Fruit fly (Drosophila melanogaster): Measurements from ENCODE around the gene CG13855.

Gene CG13855

dm6 chr3R:22424602-22425190 is 19.0 kb downstream of the CG13855 start, which contains the start of gene pinta:
TSS of gene pinta (minus strand) at chr3R:22424929.
- TF ChIP-seq Myc (optimal IDR thresholded peaks at IDR 0.05) (no peak), lola (GFP tag; optimal IDR thresholded peaks at IDR 0.05) (no peak), CG32264 (GFP tag; optimal IDR thresholded peaks at IDR 0.05) (no peak), h (GFP tag; optimal IDR thresholded peaks at IDR 0.05) (no peak), HLH106 (tag; optimal IDR thresholded peaks at IDR 0.05) (no peak), pan (optimal IDR thresholded peaks at IDR 0.05) (no peak), GATAd (GFP tag; optimal IDR thresholded peaks at IDR 0.05) (no peak), sv (GFP tag; optimal IDR thresholded peaks at IDR 0.05) (no peak)

dm6 chr3R:22432200-22432804 is 26.6 kb downstream of the CG13855 start:
- TF ChIP-seq Mio (GFP tag; optimal IDR thresholded peaks at IDR 0.05) (no peak), Jra (GFP tag; optimal IDR thresholded peaks at IDR 0.05) (no peak), psq (GFP tag; optimal IDR thresholded peaks at IDR 0.05) (no peak), Dif (GFP tag; optimal IDR thresholded peaks at IDR 0.05; ENCODE audit: partially characterized antibody) (no peak), CrebA (GFP tag; optimal IDR thresholded peaks at IDR 0.05; ENCODE audit: borderline replicate concordance) (no peak), Abd-B (GFP tag; optimal IDR thresholded peaks at IDR 0.05) (no peak), CG9705 (GFP tag; optimal IDR thresholded peaks at IDR 0.05) (no peak), ey (GFP tag; optimal IDR thresholded peaks at IDR 0.05) (no peak), jim (GFP tag; optimal IDR thresholded peaks at IDR 0.05) (no peak), Hr83 (GFP tag; optimal IDR thresholded peaks at IDR 0.05; ENCODE audit: poor library complexity, severe bottlenecking) (no peak), Rel (GFP tag; optimal IDR thresholded peaks at IDR 0.05) (no peak), Rel (tag; optimal IDR thresholded peaks at IDR 0.05) (no peak), dmrt93B (GFP tag; optimal IDR thresholded peaks at IDR 0.05) (no peak), Hr78 (GFP tag; optimal IDR thresholded peaks at IDR 0.05) (no peak), woc (GFP tag; optimal IDR thresholded peaks at IDR 0.05) (no peak), Sp1 (GFP tag; optimal IDR thresholded peaks at IDR 0.05) (no peak), pan (optimal IDR thresholded peaks at IDR 0.05) (no peak)

dm6 chr3R:22436050-22436449 is 30.3 kb downstream of the CG13855 start, which contains the start of gene CG13847:
TSS of gene CG13847 (minus strand) at chr3R:22436150.
- no peak for TF ChIP-seq Dfd (GFP tag; optimal IDR thresholded peaks at IDR 0.05)
- no peak for TF ChIP-seq Hnf4 (GFP tag; optimal IDR thresholded peaks at IDR 0.05)
- no peak for TF ChIP-seq CrebA (GFP tag; optimal IDR thresholded peaks at IDR 0.05; ENCODE audit: borderline replicate concordance)

- TF ChIP-seq sv (GFP tag; optimal IDR thresholded peaks at IDR 0.05) = no peak
- no peak for TF ChIP-seq fru (GFP tag; optimal IDR thresholded peaks at IDR 0.05)
- no peak for TF ChIP-seq N (GFP tag; optimal IDR thresholded peaks at IDR 0.05)
- no peak for TF ChIP-seq br (GFP tag; optimal IDR thresholded peaks at IDR 0.05)
- no peak for TF ChIP-seq Hr78 (GFP tag; optimal IDR thresholded peaks at IDR 0.05)
- no peak for TF ChIP-seq Jra (GFP tag; optimal IDR thresholded peaks at IDR 0.05)
- no peak for TF ChIP-seq dmrt93B (GFP tag; optimal IDR thresholded peaks at IDR 0.05)
- TF ChIP-seq usp (GFP tag; optimal IDR thresholded peaks at IDR 0.05) = no peak
- no peak for TF ChIP-seq HLH106 (tag; optimal IDR thresholded peaks at IDR 0.05)
These were observed 32.6 kb downstream of the CG13855 start for dm6 chr3R:22438301-22438700.

- no peak for TF ChIP-seq CG32264 (GFP tag; optimal IDR thresholded peaks at IDR 0.05)
- TF ChIP-seq Myc (optimal IDR thresholded peaks at IDR 0.05) = peak; percentile 19
- no peak for TF ChIP-seq rgr (GFP tag; optimal IDR thresholded peaks at IDR 0.05)
- no peak for TF ChIP-seq br (GFP tag; optimal IDR thresholded peaks at IDR 0.05)
- TF ChIP-seq sage (GFP tag; optimal IDR thresholded peaks at IDR 0.05) = no peak
These were observed 40.8 kb downstream of the CG13855 start, which contains the start of gene CG12499 for dm6 chr3R:22446493-22446892. TSS of gene CG12499 (minus strand) at chr3R:22446587.
